Worm (Caenorhabditis elegans) whole organism, L4 larva: ENCODE results near the gene emg-1.

ENCODE experiments used
- F10B5.3 ChIP-seq: sonication (generic microtip); optimal IDR thresholded peaks from 2 replicates; lab custom pipeline; 2016; ENCODE audit warnings: mild to moderate bottlenecking, missing genetic modification characterization, missing compliant biosample characterization
- F37D6.2 ChIP-seq: sonication (generic microtip); optimal IDR thresholded peaks from 2 replicates; lab custom pipeline; 2016; ENCODE audit warnings: mild to moderate bottlenecking, missing genetic modification characterization, missing compliant biosample characterization
- R02D3.7 ChIP-seq: fragments of 150-350 bp; sonication (generic microtip); optimal IDR thresholded peaks from 3 replicates; lab custom pipeline; 2014; ENCODE audit warnings: missing biosample characterization, missing genetic modification characterization
- Y105C5A.15 ChIP-seq: fragments of 200-800 bp; sonication (Bioruptor generic); IDR thresholded peaks from 2 replicates; pipeline ENCODE4 v1.3.6; 2022; ENCODE audit warnings: missing genetic modification characterization, missing compliant biosample characterization
- Y5F2A.4 ChIP-seq: fragments of 200-800 bp; sonication (Bioruptor generic); optimal IDR thresholded peaks from 2 replicates; lab custom pipeline; 2018; ENCODE audit warnings: mild to moderate bottlenecking, missing genetic modification characterization, missing compliant biosample characterization
- Y75B8A.6 ChIP-seq: fragments of 200-800 bp; sonication (Bioruptor generic); IDR thresholded peaks from 2 replicates; pipeline ENCODE4 v1.3.6; 2022; ENCODE audit warnings: missing genetic modification reagents, missing genetic modification characterization, missing compliant biosample characterization
- ZK337.2 ChIP-seq: fragments of 200-800 bp; sonication (Bioruptor generic); IDR thresholded peaks from 2 replicates; pipeline ENCODE4 v1.3.6; 2022; ENCODE audit warnings: missing genetic modification reagents, missing genetic modification characterization, missing compliant biosample characterization
- ama-1 ChIP-seq: fragments of 150-350 bp; optimal IDR thresholded peaks from 2 replicates; lab custom pipeline; 2014; ENCODE audit warnings: inconsistent platforms, mixed read lengths
- ceh-20 ChIP-seq: fragments of 200-800 bp; sonication (Bioruptor generic); IDR thresholded peaks from 2 replicates; pipeline ENCODE4 v1.3.6; 2022; ENCODE audit warnings: missing genetic modification reagents, missing genetic modification characterization, missing compliant biosample characterization
- ceh-32 ChIP-seq: sonication (generic microtip); optimal IDR thresholded peaks from 2 replicates; lab custom pipeline; 2016; ENCODE audit warnings: mild to moderate bottlenecking, missing genetic modification characterization, missing compliant biosample characterization; ENCODE audit not compliant: poor library complexity
- ceh-62 ChIP-seq: sonication (generic microtip); optimal IDR thresholded peaks from 2 replicates; lab custom pipeline; 2017; ENCODE audit warnings: missing biosample characterization, missing genetic modification characterization
- ceh-82 ChIP-seq: sonication (generic microtip); optimal IDR thresholded peaks from 2 replicates; lab custom pipeline; 2017; ENCODE audit warnings: missing biosample characterization, missing genetic modification characterization
- ctbp-1 ChIP-seq: fragments of 200-800 bp; sonication (Bioruptor generic); IDR thresholded peaks from 2 replicates; pipeline ENCODE4 v1.3.6; 2022; ENCODE audit warnings: missing genetic modification reagents, missing genetic modification characterization, missing compliant biosample characterization
- daf-12 ChIP-seq: fragments of 150-350 bp; optimal IDR thresholded peaks from 2 replicates; lab custom pipeline; 2014; ENCODE audit warnings: missing biosample characterization, missing genetic modification reagents, missing genetic modification characterization
- dmd-6 ChIP-seq: fragments of 200-800 bp; sonication (Bioruptor generic); IDR thresholded peaks from 2 replicates; pipeline ENCODE4 v1.3.6; 2022; ENCODE audit warnings: missing genetic modification reagents, missing genetic modification characterization, missing compliant biosample characterization
- dmd-9 ChIP-seq: fragments of 200-800 bp; sonication (Bioruptor generic); IDR thresholded peaks from 2 replicates; pipeline ENCODE4 v1.3.6; 2022; ENCODE audit warnings: missing genetic modification reagents, missing genetic modification characterization, missing compliant biosample characterization
- dpl-1 ChIP-seq: fragments of 150-350 bp; optimal IDR thresholded peaks from 2 replicates; lab custom pipeline; 2014; ENCODE audit warnings: missing biosample characterization, missing genetic modification reagents, missing genetic modification characterization
- duxl-1 ChIP-seq: sonication (generic microtip); optimal IDR thresholded peaks from 2 replicates; lab custom pipeline; 2016; ENCODE audit warnings: mild to moderate bottlenecking, missing genetic modification characterization, moderate library complexity, missing compliant biosample characterization; ENCODE audit not compliant: poor library complexity
- egl-27 ChIP-seq: sonication (generic microtip); optimal IDR thresholded peaks from 3 replicates; lab custom pipeline; 2017; ENCODE audit warnings: missing biosample characterization, missing genetic modification reagents, missing genetic modification characterization
- hlh-11 ChIP-seq: fragments of 200-800 bp; sonication (Bioruptor generic); optimal IDR thresholded peaks from 2 replicates; lab custom pipeline; 2018; ENCODE audit warnings: mild to moderate bottlenecking, missing genetic modification characterization, missing compliant biosample characterization
- hlh-30 ChIP-seq: sonication (generic microtip); optimal IDR thresholded peaks from 2 replicates; lab custom pipeline; 2017; ENCODE audit warnings: antibody characterized with exemption, mild to moderate bottlenecking, missing genetic modification characterization, missing compliant biosample characterization; ENCODE audit not compliant: insufficient read depth
- jun-1 ChIP-seq: fragments of 150-350 bp; optimal IDR thresholded peaks from 2 replicates; lab custom pipeline; 2014; ENCODE audit warnings: missing biosample characterization, missing genetic modification reagents, missing genetic modification characterization
- lim-7 ChIP-seq: fragments of 200-800 bp; sonication (Bioruptor generic); IDR thresholded peaks from 2 replicates; pipeline ENCODE4 v1.3.6; 2022; ENCODE audit warnings: missing genetic modification characterization, missing compliant biosample characterization
- lin-1 ChIP-seq: fragments of 200-800 bp; sonication (Bioruptor generic); IDR thresholded peaks from 2 replicates; pipeline ENCODE4 v1.3.6; 2022; ENCODE audit warnings: missing genetic modification reagents, missing genetic modification characterization, missing compliant biosample characterization
- lin-13 ChIP-seq: fragments of 150-350 bp; optimal IDR thresholded peaks from 2 replicates; lab custom pipeline; 2014; ENCODE audit warnings: missing biosample characterization, missing genetic modification reagents, missing genetic modification characterization
- lin-15B ChIP-seq: fragments of 150-350 bp; sonication (generic microtip); optimal IDR thresholded peaks from 3 replicates; lab custom pipeline; 2014; ENCODE audit warnings: missing biosample characterization, missing genetic modification characterization
- lin-29 ChIP-seq: fragments of 200-800 bp; sonication (Bioruptor generic); IDR thresholded peaks from 2 replicates; pipeline ENCODE4 v1.3.6; 2022; ENCODE audit warnings: missing genetic modification reagents, missing genetic modification characterization, missing compliant biosample characterization
- lir-3 ChIP-seq: sonication (generic microtip); optimal IDR thresholded peaks from 2 replicates; lab custom pipeline; 2016; ENCODE audit warnings: mild to moderate bottlenecking, missing genetic modification characterization, missing compliant biosample characterization
- lsy-2 ChIP-seq, 2 experiments: fragments of 150-350 bp in 1 of 2; sonication (generic microtip) in 1 of 2; optimal IDR thresholded peaks; 2 replicates each; lab custom pipeline; 2014 to 2017; ENCODE audit warnings: missing biosample characterization in 2 of 2, missing genetic modification characterization in 2 of 2
- mdl-1 ChIP-seq, 2 experiments: fragments of 150-350 bp in 1 of 2; sonication (generic microtip) in 1 of 2; optimal IDR thresholded peaks; 2 replicates each; lab custom pipeline; 2014 to 2017; ENCODE audit warnings: missing biosample characterization in 2 of 2, missing genetic modification characterization in 2 of 2
- mep-1 ChIP-seq: fragments of 150-350 bp; sonication (generic microtip); optimal IDR thresholded peaks from 3 replicates; lab custom pipeline; 2014; ENCODE audit warnings: missing biosample characterization, missing genetic modification characterization
- mes-2 ChIP-seq: sonication (generic microtip); optimal IDR thresholded peaks from 2 replicates; lab custom pipeline; 2016; ENCODE audit warnings: missing genotype, mild to moderate bottlenecking, missing genetic modification characterization, missing compliant biosample characterization; ENCODE audit not compliant: poor library complexity, severe bottlenecking
- mxl-3 ChIP-seq: fragments of 200-800 bp; sonication (Bioruptor generic); optimal IDR thresholded peaks from 2 replicates; lab custom pipeline; 2018; ENCODE audit warnings: mild to moderate bottlenecking, missing genetic modification characterization, missing compliant biosample characterization
- nhr-102 ChIP-seq: sonication (generic microtip); optimal IDR thresholded peaks from 2 replicates; lab custom pipeline; 2016; ENCODE audit warnings: mild to moderate bottlenecking, missing genetic modification characterization, moderate library complexity, missing compliant biosample characterization
- nhr-237 ChIP-seq: sonication (generic microtip); optimal IDR thresholded peaks from 2 replicates; lab custom pipeline; 2017; ENCODE audit warnings: missing biosample characterization, missing genetic modification characterization
- nhr-25 ChIP-seq: sonication (generic microtip); optimal IDR thresholded peaks from 2 replicates; lab custom pipeline; 2017; ENCODE audit warnings: missing genetic modification characterization, mild to moderate bottlenecking, missing compliant biosample characterization, antibody characterized with exemption, moderate library complexity, borderline replicate concordance; ENCODE audit not compliant: insufficient read depth
- nhr-41 ChIP-seq: fragments of 200-800 bp; sonication (Bioruptor generic); IDR thresholded peaks from 2 replicates; pipeline ENCODE4 v1.3.6; 2022; ENCODE audit warnings: missing genetic modification reagents, missing genetic modification characterization, missing compliant biosample characterization
- nhr-42 ChIP-seq: fragments of 200-800 bp; sonication (Bioruptor generic); IDR thresholded peaks from 2 replicates; pipeline ENCODE4 v1.3.6; 2022; ENCODE audit warnings: missing genetic modification characterization, missing compliant biosample characterization
- nhr-6 ChIP-seq: fragments of 150-350 bp; optimal IDR thresholded peaks from 2 replicates; lab custom pipeline; 2014; ENCODE audit warnings: missing biosample characterization, missing genetic modification characterization
- php-3 ChIP-seq: fragments of 200-800 bp; sonication (Bioruptor generic); IDR thresholded peaks from 2 replicates; pipeline ENCODE4 v1.3.6; 2022; ENCODE audit warnings: missing genetic modification reagents, missing genetic modification characterization, missing compliant biosample characterization
- saeg-2 ChIP-seq: fragments of 200-800 bp; sonication (Bioruptor generic); IDR thresholded peaks from 2 replicates; pipeline ENCODE4 v1.3.6; 2022; ENCODE audit warnings: missing genetic modification reagents, missing genetic modification characterization, missing compliant biosample characterization
- sdz-12 ChIP-seq: fragments of 200-800 bp; sonication (Bioruptor generic); optimal IDR thresholded peaks from 2 replicates; lab custom pipeline; 2018; ENCODE audit warnings: mild to moderate bottlenecking, missing genetic modification characterization, missing compliant biosample characterization
- set-16 ChIP-seq: fragments of 200-800 bp; sonication (Bioruptor generic); IDR thresholded peaks from 2 replicates; pipeline ENCODE4 v1.3.6; 2022; ENCODE audit warnings: missing genetic modification reagents, missing genetic modification characterization, missing compliant biosample characterization
- skn-1 ChIP-seq: fragments of 150-350 bp; optimal IDR thresholded peaks from 2 replicates; lab custom pipeline; 2014; ENCODE audit warnings: missing biosample characterization, missing genetic modification characterization
- spr-1 ChIP-seq: sonication (generic microtip); optimal IDR thresholded peaks from 2 replicates; lab custom pipeline; 2016; ENCODE audit warnings: mild to moderate bottlenecking, missing genetic modification characterization, missing compliant biosample characterization
- tag-97 ChIP-seq: fragments of 200-800 bp; sonication (Bioruptor generic); IDR thresholded peaks from 2 replicates; pipeline ENCODE4 v1.3.6; 2022; ENCODE audit warnings: missing genetic modification characterization, missing compliant biosample characterization
- unc-39 ChIP-seq: sonication (generic microtip); optimal IDR thresholded peaks from 2 replicates; lab custom pipeline; 2017; ENCODE audit warnings: missing biosample characterization, missing genetic modification characterization
- unc-62 ChIP-seq, 3 experiments: fragments of 150-350 bp in 1 of 3; sonication (generic microtip); optimal IDR thresholded peaks in 2 of 3; peaks in 1 of 3; 1 replicate in 1 of 3; 2 replicates in 2 of 3; lab custom pipeline; 2014 to 2017; ENCODE audit warnings: missing biosample characterization in 3 of 3, missing genetic modification characterization in 3 of 3, missing genetic modification reagents in 3 of 3, missing genotype in 1 of 3
- zag-1 ChIP-seq: fragments of 150-350 bp; optimal IDR thresholded peaks from 2 replicates; lab custom pipeline; 2014; ENCODE audit warnings: missing biosample characterization, missing genetic modification characterization
- zfp-2 ChIP-seq: sonication (generic microtip); optimal IDR thresholded peaks from 2 replicates; lab custom pipeline; 2016; ENCODE audit warnings: mild to moderate bottlenecking, missing genetic modification characterization, missing compliant biosample characterization
- zfp-3 ChIP-seq: fragments of 200-800 bp; sonication (Bioruptor generic); conservative IDR thresholded peaks from 2 replicates; pipeline ENCODE4 v1.3.6; 2022; ENCODE audit warnings: missing genetic modification reagents, missing genetic modification characterization, missing compliant biosample characterization
- ztf-7 ChIP-seq: fragments of 150-350 bp; optimal IDR thresholded peaks from 2 replicates; lab custom pipeline; 2014; ENCODE audit warnings: missing biosample characterization, missing genetic modification characterization

emg-1 gene

DNA sequence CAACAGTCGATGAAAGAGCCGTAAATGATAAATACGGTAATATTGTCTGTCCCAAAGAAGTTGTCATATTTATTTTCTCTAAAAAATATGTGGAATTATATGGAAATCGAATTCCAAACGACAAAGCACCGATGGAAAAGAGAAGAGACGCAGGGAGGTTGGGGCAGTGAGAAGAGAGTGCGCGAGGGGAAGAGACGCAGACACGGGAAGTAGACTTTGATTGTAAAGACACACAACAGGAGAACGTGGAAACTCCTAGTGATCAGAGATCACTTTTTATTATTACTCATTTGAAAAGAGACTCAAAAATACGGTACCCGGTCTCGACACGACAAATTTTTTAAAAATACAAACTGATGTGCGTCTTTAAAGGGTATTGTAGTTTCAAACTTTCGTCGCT, 21.0 kb upstream of the emg-1 start (continued):
- TF ChIP-seq Y105C5A.15 (GFP tag; lab: Robert Waterston, UW) = no peak
- no peak for TF ChIP-seq ceh-32 (tag; lab: Kevin White, UChicago)
- no peak for TF ChIP-seq sdz-12 (GFP tag; lab: Kevin White, UChicago)
- TF ChIP-seq lin-13 (GFP tag; lab: Kevin White, UChicago) = peak; percentile 3
- no peak for TF ChIP-seq zfp-3 (GFP tag; lab: Robert Waterston, UW)
- no peak for TF ChIP-seq set-16 (GFP tag; lab: Robert Waterston, UW)
- peak; percentile 21; the same call in 1 of the 2 replicates for TF ChIP-seq dmd-6
- TF ChIP-seq mxl-3 = no peak
- TF ChIP-seq lin-1 = no peak
- TF ChIP-seq lsy-2 (tag; optimal IDR thresholded peaks at IDR 0.05; lab: Kevin White, UChicago) = peak in 1 of 2 experiments; percentile 63
- TF ChIP-seq Y75B8A.6 (GFP tag; lab: Robert Waterston, UW) = no peak
- no peak for TF ChIP-seq unc-39 (tag; lab: Kevin White, UChicago)
- no peak for TF ChIP-seq jun-1 (tag; lab: Kevin White, UChicago)
- peak; percentile 46 for TF ChIP-seq mes-2 (tag; lab: Kevin White, UChicago)
- TF ChIP-seq php-3 (GFP tag; lab: Robert Waterston, UW) = no peak
- no peak for TF ChIP-seq nhr-102 (tag; lab: Kevin White, UChicago)
- no peak for TF ChIP-seq nhr-41 (GFP tag; lab: Robert Waterston, UW)
- TF ChIP-seq hlh-30 (tag; lab: Kevin White, UChicago) = peak; percentile 32
- no peak for TF ChIP-seq ztf-7 (tag; lab: Kevin White, UChicago)
- no peak for TF ChIP-seq lin-15B (tag; lab: Kevin White, UChicago)
- TF ChIP-seq spr-1 (tag; lab: Kevin White, UChicago) = no peak
- peak; percentile 31 for TF ChIP-seq dpl-1 (GFP tag; lab: Kevin White, UChicago)
- no peak for TF ChIP-seq skn-1 (tag; lab: Kevin White, UChicago)
- TF ChIP-seq tag-97 (GFP tag; lab: Robert Waterston, UW) = no peak
- peak; percentile 58 for TF ChIP-seq hlh-11 (tag; lab: Kevin White, UChicago)
- no peak for TF ChIP-seq zag-1 (tag; lab: Kevin White, UChicago)
- no peak for TF ChIP-seq lin-29 (GFP tag; lab: Robert Waterston, UW)
- TF ChIP-seq F37D6.2 (tag; lab: Kevin White, UChicago) = no peak
- no peak for TF ChIP-seq F10B5.3
- no peak for TF ChIP-seq duxl-1 (tag; lab: Kevin White, UChicago)
- no peak for TF ChIP-seq Y5F2A.4
- no peak for TF ChIP-seq ZK337.2 (GFP tag; lab: Robert Waterston, UW)
- no peak for TF ChIP-seq ceh-20 (GFP tag; lab: Robert Waterston, UW)
- TF ChIP-seq nhr-42 = no peak
- no peak for TF ChIP-seq saeg-2
- no peak for TF ChIP-seq egl-27 (tag; lab: Kevin White, UChicago)
- TF ChIP-seq ama-1 (lab: Kevin White, UChicago) = no peak
- TF ChIP-seq R02D3.7 (tag; lab: Kevin White, UChicago) = no peak
- no peak for TF ChIP-seq lim-7 (GFP tag; lab: Robert Waterston, UW)
- no peak for TF ChIP-seq zfp-2 (tag; lab: Kevin White, UChicago)
- peak; percentile 13 for TF ChIP-seq mep-1 (tag; lab: Kevin White, UChicago)
- no peak for TF ChIP-seq nhr-6 (tag; lab: Kevin White, UChicago)
- no peak for TF ChIP-seq nhr-237 (tag; lab: Kevin White, UChicago)
- TF ChIP-seq ceh-62 (tag; lab: Kevin White, UChicago) = no peak
- TF ChIP-seq unc-62 (GFP tag; optimal IDR thresholded peaks at IDR 0.05 in 1 of 2; lab: Kevin White, UChicago) = no peak
- no peak for TF ChIP-seq unc-62 (tag; optimal IDR thresholded peaks at IDR 0.05; lab: Kevin White, UChicago)
- TF ChIP-seq lir-3 (tag; lab: Kevin White, UChicago) = no peak
- no peak for TF ChIP-seq ctbp-1
- TF ChIP-seq mdl-1 (tag; optimal IDR thresholded peaks at IDR 0.05; lab: Kevin White, UChicago) = peak in 1 of 2 experiments; percentile 73
- TF ChIP-seq ceh-82 = no peak
- TF ChIP-seq daf-12 (tag; lab: Kevin White, UChicago) = no peak
- no peak for TF ChIP-seq dmd-9
- no peak for TF ChIP-seq nhr-25
